Fruit fly (Drosophila melanogaster): ENCODE data around the gene Sfp24Bc.
A peak's percentile ranks its signal among the peaks of the same experiment; 100 is the strongest.

Gene Sfp24Bc

dm6 chr2L:3712949-3713416 lies 42.6 kb upstream of the Sfp24Bc start, which contains the start of the genes CG31955 and CG2818 (continued):
- TF ChIP-seq CG15479 (GFP tag; optimal IDR thresholded peaks at IDR 0.05) (no peak), CG1792 (GFP tag; optimal IDR thresholded peaks at IDR 0.05) (no peak), CG9932 (GFP tag; IDR thresholded peaks at IDR 0.05) (no peak), CG14014 (GFP tag; IDR thresholded peaks at IDR 0.05) (no peak), fd3F (GFP tag; optimal IDR thresholded peaks at IDR 0.05) (no peak), grau (tag; optimal IDR thresholded peaks at IDR 0.05) (peak; percentile 18), Dek (tag; optimal IDR thresholded peaks at IDR 0.05) (no peak), HLH54F (GFP tag; optimal IDR thresholded peaks at IDR 0.05) (peak; percentile 35), eyg (GFP tag; optimal IDR thresholded peaks at IDR 0.05) (no peak), ase (GFP tag; IDR thresholded peaks at IDR 0.05) (no peak), CG17568 (GFP tag; optimal IDR thresholded peaks at IDR 0.05) (no peak), Rfx (GFP tag; IDR thresholded peaks at IDR 0.05) (no peak), HLH4C (GFP tag; IDR thresholded peaks at IDR 0.05; ENCODE audit: partially characterized antibody) (peak; percentile 50; the same call in 1 of the 3 replicates), ro (GFP tag; IDR thresholded peaks at IDR 0.05) (no peak), jing (GFP tag; optimal IDR thresholded peaks at IDR 0.05) (no peak), CG17186 (GFP tag; optimal IDR thresholded peaks at IDR 0.05) (peak; percentile 82), Nf-YB (GFP tag; optimal IDR thresholded peaks at IDR 0.05) (no peak), ttk (GFP tag; IDR thresholded peaks at IDR 0.05) (no peak), NFAT (GFP tag; IDR thresholded peaks at IDR 0.05) (no peak), Hr51 (GFP tag; optimal IDR thresholded peaks at IDR 0.05) (no peak), bab2 (GFP tag; optimal IDR thresholded peaks at IDR 0.05) (no peak), hb (GFP tag; IDR thresholded peaks at IDR 0.05; ENCODE audit: partially characterized antibody) (no peak), zfh2 (GFP tag; optimal IDR thresholded peaks at IDR 0.05) (no peak), CG9876 (GFP tag; optimal IDR thresholded peaks at IDR 0.05) (no peak), Adf1 (GFP tag; IDR thresholded peaks at IDR 0.05) (0 out of 2 replicates have a peak, but pooled peaks have one; percentile 5), CG16815 (GFP tag; optimal IDR thresholded peaks at IDR 0.05) (no peak), CG13894 (tag; optimal IDR thresholded peaks at IDR 0.05) (peak; percentile 40), al (GFP tag; IDR thresholded peaks at IDR 0.05) (no peak), CG6272 (GFP tag; IDR thresholded peaks at IDR 0.05) (no peak), CG1233 (GFP tag; optimal IDR thresholded peaks at IDR 0.05) (no peak), CG9797 (GFP tag; optimal IDR thresholded peaks at IDR 0.05) (peak; percentile 1), CG5953 (GFP tag; IDR thresholded peaks at IDR 0.05) (no peak), slou (GFP tag; optimal IDR thresholded peaks at IDR 0.05) (no peak), CG10321 (GFP tag; IDR thresholded peaks at IDR 0.05) (no peak), mam (GFP tag; optimal IDR thresholded peaks at IDR 0.05) (no peak), rib (GFP tag; IDR thresholded peaks at IDR 0.05) (no peak), TFAM (GFP tag; optimal IDR thresholded peaks at IDR 0.05) (no peak), luna (GFP tag; optimal IDR thresholded peaks at IDR 0.05) (no peak), CG31224 (GFP tag; IDR thresholded peaks at IDR 0.05) (no peak), vnd (GFP tag; IDR thresholded peaks at IDR 0.05; ENCODE audit: partially characterized antibody) (peak; percentile 36; the same call in 1 of the 3 replicates), phol (tag; optimal IDR thresholded peaks at IDR 0.05) (peak; percentile 73), toy (GFP tag; IDR thresholded peaks at IDR 0.05) (no peak), dmrt11E (tag; optimal IDR thresholded peaks at IDR 0.05) (no peak), ash1 (GFP tag; optimal IDR thresholded peaks at IDR 0.05) (no peak), ken (GFP tag; IDR thresholded peaks at IDR 0.05) (no peak), CG4404 (GFP tag; IDR thresholded peaks at IDR 0.05) (no peak), pfk (GFP tag; optimal IDR thresholded peaks at IDR 0.05) (no peak), nau (GFP tag; optimal IDR thresholded peaks at IDR 0.05) (no peak), Bgb (GFP tag; IDR thresholded peaks at IDR 0.05; ENCODE audit: partially characterized antibody) (peak; percentile 61; the same call in 1 of the 2 replicates), her (GFP tag; optimal IDR thresholded peaks at IDR 0.05) (no peak), HmgD (GFP tag; optimal IDR thresholded peaks at IDR 0.05) (no peak)
